Worm (Caenorhabditis elegans): ENCODE measurements around the gene mcm-3.

Gene mcm-3

DNA sequence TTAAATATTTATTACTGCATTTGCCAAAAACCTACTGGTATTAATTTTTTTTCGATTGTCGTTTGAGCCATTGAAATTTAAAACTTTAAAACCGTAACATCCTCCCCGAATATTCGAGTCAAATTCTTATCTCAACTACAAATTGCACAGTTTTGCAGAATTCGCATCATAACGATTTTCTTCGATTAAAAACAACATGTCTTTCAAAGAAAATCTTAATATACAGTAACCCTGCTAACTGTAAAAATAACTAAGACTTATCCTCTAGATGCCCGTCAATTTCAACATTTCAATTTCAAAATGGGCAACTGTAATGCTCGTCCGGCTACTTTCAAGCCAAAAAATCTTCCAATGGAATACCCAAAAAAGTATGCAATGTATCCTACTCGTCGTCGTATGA lies 38.7 kb downstream of the mcm-3 start, which contains the start of gene F14H8.5:
F14H8.5 (plus strand) TSS at position 301 of the 400 bp plus-strand sequence.
- TF ChIP-seq nhr-102 (tag; optimal IDR thresholded peaks at IDR 0.05): no peak
- no peak for TF ChIP-seq skn-1 (tag; optimal IDR thresholded peaks at IDR 0.05)
- TF ChIP-seq Y105C5A.15 (GFP tag; IDR thresholded peaks at IDR 0.05): no peak
- no peak for TF ChIP-seq nhr-41 (GFP tag; IDR thresholded peaks at IDR 0.05)
- no peak for TF ChIP-seq dpl-1 (GFP tag; optimal IDR thresholded peaks at IDR 0.05)
- no peak for TF ChIP-seq ztf-11 (tag; optimal IDR thresholded peaks at IDR 0.05)
- no peak for TF ChIP-seq F26F4.8 (GFP tag; conservative IDR thresholded peaks at IDR 0.05)
- no peak for TF ChIP-seq zfp-3 (GFP tag; conservative IDR thresholded peaks at IDR 0.05)
- no peak for TF ChIP-seq nhr-11 (tag; optimal IDR thresholded peaks at IDR 0.05)
- TF ChIP-seq nhr-10 (tag; optimal IDR thresholded peaks at IDR 0.05): no peak
- TF ChIP-seq fkh-10 (GFP tag; optimal IDR thresholded peaks at IDR 0.05): no peak
- TF ChIP-seq snpc-1.2 (GFP tag; IDR thresholded peaks at IDR 0.05): no peak
- no peak for TF ChIP-seq nhr-77 (tag; optimal IDR thresholded peaks at IDR 0.05)
- no peak for TF ChIP-seq ctbp-1 (GFP tag; IDR thresholded peaks at IDR 0.05)
- TF ChIP-seq D1046.2 (GFP tag; IDR thresholded peaks at IDR 0.05): no peak

DNA sequence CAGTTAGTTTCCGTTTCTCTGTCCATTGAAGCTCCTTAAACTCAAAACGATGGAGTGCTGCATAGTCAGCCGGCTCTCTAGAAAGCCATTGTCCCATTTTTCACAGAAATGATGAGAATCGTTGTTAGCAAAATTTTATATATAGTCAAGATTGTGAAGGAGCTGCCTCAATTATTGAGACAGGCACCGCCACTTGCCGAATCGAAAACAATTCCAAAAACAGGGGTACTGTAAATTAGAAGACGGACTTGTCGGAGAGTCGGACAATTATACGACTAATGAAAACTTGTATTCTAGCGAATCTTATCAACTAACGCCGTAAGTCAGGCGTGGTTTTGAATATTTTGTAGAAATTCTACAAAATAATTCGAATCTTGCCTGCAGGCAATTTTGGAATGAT lies 39.2 kb downstream of the mcm-3 start, which contains the start of gene F14H8.2:
F14H8.2 (minus strand) TSS at position 101 of the 400 bp plus-strand sequence.
- TF ChIP-seq set-16 (GFP tag; IDR thresholded peaks at IDR 0.05): no peak
- TF ChIP-seq mdl-1 (tag; optimal IDR thresholded peaks at IDR 0.05): no peak
- TF ChIP-seq unc-39 (tag; optimal IDR thresholded peaks at IDR 0.05): no peak
- TF ChIP-seq madf-5 (GFP tag; IDR thresholded peaks at IDR 0.05): no peak
- TF ChIP-seq R02D3.7 (tag; optimal IDR thresholded peaks at IDR 0.05): no peak
- no peak for TF ChIP-seq arid-1 (GFP tag; conservative IDR thresholded peaks at IDR 0.05)
- no peak for TF ChIP-seq nhr-6 (tag; optimal IDR thresholded peaks at IDR 0.05)
- no peak for TF ChIP-seq F44E2.7 (GFP tag; IDR thresholded peaks at IDR 0.05)
- TF ChIP-seq pha-4 (GFP tag; IDR thresholded peaks at IDR 0.05): no peak
- TF ChIP-seq pha-4 (tag; optimal IDR thresholded peaks at IDR 0.05): no peak
- no peak for TF ChIP-seq D1046.2 (GFP tag; IDR thresholded peaks at IDR 0.05)
- TF ChIP-seq mdt-29 (GFP tag; IDR thresholded peaks at IDR 0.05): no peak
- no peak for TF ChIP-seq lin-1 (GFP tag; IDR thresholded peaks at IDR 0.05)
- no peak for TF ChIP-seq spr-3 (GFP tag; optimal IDR thresholded peaks at IDR 0.05)
- TF ChIP-seq daf-8 (GFP tag; IDR thresholded peaks at IDR 0.05): no peak

DNA sequence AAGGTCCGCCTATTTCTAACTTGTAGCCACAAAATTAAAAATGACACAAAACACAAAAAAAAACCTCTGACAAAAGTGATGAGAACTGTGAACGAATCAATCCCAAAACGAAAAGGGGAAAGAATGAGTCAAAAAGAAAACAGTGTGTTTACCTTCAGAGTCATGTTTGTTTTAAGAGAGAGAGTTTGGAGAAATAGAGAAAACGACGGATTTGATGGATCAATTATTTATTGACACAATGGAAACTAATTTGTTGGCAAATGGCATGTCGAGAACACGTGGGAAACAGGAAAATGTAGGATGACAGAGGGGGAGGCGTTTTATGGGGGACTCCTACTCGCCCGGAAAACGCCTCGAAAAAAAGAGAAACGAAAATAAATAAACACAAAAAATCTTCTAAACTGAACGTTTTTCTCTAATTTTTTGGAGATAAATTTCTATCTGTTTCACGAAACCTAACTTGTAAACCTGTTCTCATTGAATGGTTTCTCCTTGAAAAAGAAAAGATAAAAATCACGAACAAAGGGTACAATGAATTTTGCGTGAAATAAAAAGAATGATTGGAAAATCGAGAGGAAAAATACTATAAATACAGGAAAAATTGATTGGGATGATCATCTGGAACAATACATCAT lies 42.5 kb downstream of the mcm-3 start:
- TF ChIP-seq mdl-1 (tag; optimal IDR thresholded peaks at IDR 0.05) (peak in 1 of 2 experiments; percentile 1), T20F7.1 (GFP tag; optimal IDR thresholded peaks at IDR 0.05) (no peak), lim-7 (GFP tag; IDR thresholded peaks at IDR 0.05) (no peak), attf-4 (tag; optimal IDR thresholded peaks at IDR 0.05) (no peak), ceh-32 (tag; optimal IDR thresholded peaks at IDR 0.05; ENCODE audit: poor library complexity) (no peak), hmg-1.1 (GFP tag; IDR thresholded peaks at IDR 0.05) (no peak), hlh-30 (tag; optimal IDR thresholded peaks at IDR 0.05; ENCODE audit: insufficient read depth) (no peak), gei-8 (GFP tag; optimal IDR thresholded peaks at IDR 0.05) (no peak), mxl-3 (GFP tag; optimal IDR thresholded peaks at IDR 0.05) (peak; percentile 1), egl-43 (GFP tag; IDR thresholded peaks at IDR 0.05) (no peak), hlh-11 (tag; optimal IDR thresholded peaks at IDR 0.05) (no peak), daf-16 (GFP tag; optimal IDR thresholded peaks at IDR 0.05) (no peak), daf-16 (tag; optimal IDR thresholded peaks at IDR 0.05) (no peak), ceh-82 (tag; optimal IDR thresholded peaks at IDR 0.05) (no peak), pqm-1 (tag; optimal IDR thresholded peaks at IDR 0.05) (no peak), daf-8 (GFP tag; IDR thresholded peaks at IDR 0.05) (no peak), R02D3.7 (tag; optimal IDR thresholded peaks at IDR 0.05) (no peak), dve-1 (tag; optimal IDR thresholded peaks at IDR 0.05; ENCODE audit: insufficient read depth) (no peak), nhr-10 (tag; optimal IDR thresholded peaks at IDR 0.05) (no peak), jun-1 (tag; optimal IDR thresholded peaks at IDR 0.05) (no peak), Y105C5A.15 (GFP tag; IDR thresholded peaks at IDR 0.05) (no peak), nhr-6 (tag; optimal IDR thresholded peaks at IDR 0.05) (peak; percentile 33), madf-5 (GFP tag; IDR thresholded peaks at IDR 0.05) (no peak), pha-4 (GFP tag; IDR thresholded peaks at IDR 0.05) (no peak), pha-4 (tag; optimal IDR thresholded peaks at IDR 0.05) (no peak)

Measured in whole organism, L4 larva.